Fruit fly (Drosophila melanogaster) whole organism, embryonic: ENCODE results near the gene Cpr64Ad.

Source experiments
- Blimp-1 ChIP-seq: fragments of 200-800 bp; sonication (Bioruptor generic); optimal IDR thresholded peaks from 3 replicates; lab custom pipeline; 2018; ENCODE audit warnings: missing biosample characterization, missing genetic modification characterization, mild to moderate bottlenecking, moderate library complexity, missing genetic modification reagents
- C15 ChIP-seq: fragments of 200-800 bp; sonication (Bioruptor generic); IDR thresholded peaks from 3 replicates; pipeline ENCODE4 v1.3.6; 2022; ENCODE audit warnings: missing biosample characterization, missing genetic modification characterization
- CG10654 ChIP-seq: fragments of 200-800 bp; sonication (Bioruptor generic); optimal IDR thresholded peaks from 2 replicates; lab custom pipeline; 2016; ENCODE audit warnings: missing biosample characterization, missing genetic modification characterization
- CG11093 ChIP-seq: fragments of 200-800 bp; sonication (Bioruptor generic); IDR thresholded peaks from 3 replicates; pipeline ENCODE4 v1.3.6; 2022; ENCODE audit warnings: missing biosample characterization, missing genetic modification characterization
- CG12071 ChIP-seq: fragments of 200-800 bp; sonication (Bioruptor generic); optimal IDR thresholded peaks from 3 replicates; lab custom pipeline; 2018; ENCODE audit warnings: missing biosample characterization, mild to moderate bottlenecking, missing genetic modification characterization
- CG12104 ChIP-seq: fragments of 200-800 bp; sonication (Bioruptor generic); optimal IDR thresholded peaks from 3 replicates; lab custom pipeline; 2016; ENCODE audit warnings: missing biosample characterization, missing genetic modification characterization
- CG12391 ChIP-seq: fragments of 200-800 bp; sonication (Bioruptor generic); optimal IDR thresholded peaks from 3 replicates; lab custom pipeline; 2018; ENCODE audit warnings: missing biosample characterization, mild to moderate bottlenecking, missing genetic modification characterization, moderate library complexity
- CG13296 ChIP-seq: fragments of 200-800 bp; sonication (Bioruptor generic); optimal IDR thresholded peaks from 3 replicates; lab custom pipeline; 2018; ENCODE audit warnings: missing biosample characterization, mild to moderate bottlenecking, missing genetic modification characterization
- CG13424 ChIP-seq: fragments of 200-800 bp; sonication (Bioruptor generic); optimal IDR thresholded peaks from 2 replicates; lab custom pipeline; 2019; ENCODE audit warnings: missing biosample characterization, mild to moderate bottlenecking, missing genetic modification characterization, moderate library complexity
- CG15514 ChIP-seq: fragments of 200-800 bp; sonication (Bioruptor generic); optimal IDR thresholded peaks from 3 replicates; lab custom pipeline; 2017; ENCODE audit warnings: missing biosample characterization, missing genetic modification characterization, mild to moderate bottlenecking, moderate library complexity, missing genetic modification reagents
- CG17385 ChIP-seq: fragments of 200-800 bp; sonication (Bioruptor generic); optimal IDR thresholded peaks from 3 replicates; lab custom pipeline; 2018; ENCODE audit warnings: missing biosample characterization, mild to moderate bottlenecking, missing genetic modification characterization
- CG17802 ChIP-seq: fragments of 200-800 bp; sonication (Bioruptor generic); optimal IDR thresholded peaks from 2 replicates; lab custom pipeline; 2018; ENCODE audit warnings: missing biosample characterization, mild to moderate bottlenecking, missing genetic modification characterization, moderate library complexity
- CG2129 ChIP-seq: fragments of 200-800 bp; sonication (Bioruptor generic); IDR thresholded peaks from 2 replicates; pipeline ENCODE4 v1.3.6; 2022; ENCODE audit warnings: missing biosample characterization, missing genetic modification characterization; ENCODE audit not compliant: partially characterized antibody
- CG31365 ChIP-seq: fragments of 200-800 bp; sonication (Bioruptor generic); optimal IDR thresholded peaks from 2 replicates; lab custom pipeline; 2018; ENCODE audit warnings: missing biosample characterization, mild to moderate bottlenecking, missing genetic modification characterization
- CG31388 ChIP-seq: fragments of 200-800 bp; sonication (Bioruptor generic); optimal IDR thresholded peaks from 2 replicates; lab custom pipeline; 2016; ENCODE audit warnings: missing biosample characterization, missing genetic modification characterization
- CG32767 ChIP-seq: fragments of 200-800 bp; sonication (Bioruptor generic); IDR thresholded peaks from 2 replicates; pipeline ENCODE4 v1.3.6; 2022; ENCODE audit warnings: missing biosample characterization, missing genetic modification characterization
- CG7357 ChIP-seq: fragments of 200-800 bp; sonication (Bioruptor generic); IDR thresholded peaks from 3 replicates; pipeline ENCODE4 v1.3.6; 2022; ENCODE audit warnings: missing biosample characterization, missing genetic modification characterization
- CG7372 ChIP-seq: fragments of 200-800 bp; sonication (Bioruptor generic); IDR thresholded peaks from 2 replicates; pipeline ENCODE4 v1.3.6; 2022; ENCODE audit warnings: missing biosample characterization, missing genetic modification characterization
- CG8765 ChIP-seq: fragments of 200-800 bp; sonication (Bioruptor generic); IDR thresholded peaks from 2 replicates; pipeline ENCODE4 v1.3.6; 2022; ENCODE audit warnings: missing biosample characterization, missing genetic modification characterization
- CkIIα-i1 ChIP-seq: fragments of 200-800 bp; sonication (Bioruptor generic); IDR thresholded peaks from 2 replicates; pipeline ENCODE4 v1.3.6; 2022; ENCODE audit warnings: missing biosample characterization, missing genetic modification characterization
- CoRest ChIP-seq: fragments of 200-800 bp; sonication (Bioruptor generic); optimal IDR thresholded peaks from 3 replicates; lab custom pipeline; 2018; ENCODE audit warnings: missing biosample characterization, mild to moderate bottlenecking, missing genetic modification characterization, moderate library complexity
- Dfd ChIP-seq, 2 experiments: fragments of >200 bp; optimal IDR thresholded peaks; 2 replicates each; lab custom pipeline; 2017; ENCODE audit warnings: missing biosample characterization in 2 of 2, missing genetic modification characterization in 2 of 2
- Dip2 ChIP-seq: fragments of 200-800 bp; sonication (Bioruptor generic); IDR thresholded peaks from 2 replicates; pipeline ENCODE4 v1.3.6; 2022; ENCODE audit warnings: missing biosample characterization, missing genetic modification characterization
- Elba2 ChIP-seq: fragments of 200-800 bp; sonication (Bioruptor generic); optimal IDR thresholded peaks from 3 replicates; lab custom pipeline; 2016; ENCODE audit warnings: missing biosample characterization, missing genetic modification characterization
- Ets65A ChIP-seq: fragments of 200-800 bp; sonication (Bioruptor generic); peaks from one replicate; lab custom pipeline; 2016; ENCODE audit warnings: missing biosample characterization, missing genetic modification characterization
- Gug ChIP-seq: fragments of 200-800 bp; sonication (Bioruptor generic); IDR thresholded peaks from 4 replicates; pipeline ENCODE4 v1.3.6; 2022; ENCODE audit warnings: missing biosample characterization, missing genetic modification characterization
- Hey ChIP-seq: fragments of 200-800 bp; sonication (Bioruptor generic); optimal IDR thresholded peaks from 3 replicates; lab custom pipeline; 2018; ENCODE audit warnings: missing biosample characterization, mild to moderate bottlenecking, missing genetic modification characterization
- Nf-YA ChIP-seq: fragments of 200-800 bp; sonication (Bioruptor generic); IDR thresholded peaks from 2 replicates; pipeline ENCODE4 v1.3.6; 2022; ENCODE audit warnings: missing biosample characterization, missing genetic modification characterization
- Nf-YC ChIP-seq: fragments of 200-800 bp; optimal IDR thresholded peaks from 3 replicates; lab custom pipeline; 2019; ENCODE audit warnings: missing biosample characterization, mild to moderate bottlenecking, missing genetic modification characterization, moderate library complexity
- NfI ChIP-seq: fragments of 200-800 bp; sonication (Bioruptor generic); optimal IDR thresholded peaks from 3 replicates; lab custom pipeline; 2018; ENCODE audit warnings: missing biosample characterization, mild to moderate bottlenecking, missing genetic modification characterization, moderate library complexity
- Oaz ChIP-seq: fragments of 200-800 bp; sonication (Bioruptor generic); IDR thresholded peaks from 2 replicates; pipeline ENCODE4 v1.3.6; 2022; ENCODE audit warnings: missing biosample characterization, missing genetic modification characterization
- Rfx ChIP-seq: fragments of 200-800 bp; sonication (Bioruptor generic); IDR thresholded peaks from 2 replicates; pipeline ENCODE4 v1.3.6; 2022; ENCODE audit warnings: missing biosample characterization, missing genetic modification characterization
- Spps ChIP-seq: fragments of 200-800 bp; sonication (Bioruptor generic); optimal IDR thresholded peaks from 2 replicates; lab custom pipeline; 2018; ENCODE audit warnings: missing biosample characterization, mild to moderate bottlenecking, missing genetic modification characterization
- Vsx1 ChIP-seq: fragments of 200-800 bp; sonication (Bioruptor generic); optimal IDR thresholded peaks from 2 replicates; lab custom pipeline; 2017; ENCODE audit warnings: missing biosample characterization, mild to moderate bottlenecking, missing genetic modification characterization, missing genetic modification reagents
- Xrp1 ChIP-seq: fragments of 200-800 bp; sonication (Bioruptor generic); IDR thresholded peaks from 2 replicates; pipeline ENCODE4 v1.3.6; 2022; ENCODE audit warnings: missing biosample characterization, missing genetic modification characterization
- crc ChIP-seq: fragments of 200-800 bp; sonication (Bioruptor generic); optimal IDR thresholded peaks from 2 replicates; lab custom pipeline; 2016; ENCODE audit warnings: missing biosample characterization, missing genetic modification characterization
- da ChIP-seq: fragments of 200-800 bp; sonication (Bioruptor generic); optimal IDR thresholded peaks from 2 replicates; lab custom pipeline; 2016; ENCODE audit warnings: missing biosample characterization, missing genetic modification characterization
- grau ChIP-seq: fragments of 200-800 bp; optimal IDR thresholded peaks from 3 replicates; lab custom pipeline; 2019; ENCODE audit warnings: missing biosample characterization, mild to moderate bottlenecking, missing genetic modification characterization, moderate library complexity
- hbn ChIP-seq: fragments of 200-800 bp; sonication (Bioruptor generic); IDR thresholded peaks from 2 replicates; pipeline ENCODE4 v1.3.6; 2022; ENCODE audit warnings: missing biosample characterization, missing genetic modification characterization; ENCODE audit not compliant: partially characterized antibody
- kni ChIP-seq: fragments of 200-800 bp; sonication (Bioruptor generic); optimal IDR thresholded peaks from 3 replicates; lab custom pipeline; 2017; ENCODE audit warnings: mild to moderate bottlenecking, missing biosample characterization, missing genetic modification reagents, missing genetic modification characterization
- nerfin-2 ChIP-seq: fragments of 200-800 bp; sonication (Bioruptor generic); IDR thresholded peaks from 2 replicates; pipeline ENCODE4 v1.3.6; 2022; ENCODE audit warnings: missing biosample characterization, missing genetic modification characterization; ENCODE audit not compliant: partially characterized antibody
- nom ChIP-seq: fragments of 200-800 bp; sonication (Bioruptor generic); optimal IDR thresholded peaks from 2 replicates; lab custom pipeline; 2017; ENCODE audit warnings: missing biosample characterization, missing genetic modification characterization, mild to moderate bottlenecking, moderate library complexity, missing genetic modification reagents
- oc ChIP-seq: fragments of 200-800 bp; sonication (Bioruptor generic); optimal IDR thresholded peaks from 2 replicates; lab custom pipeline; 2018; ENCODE audit warnings: missing biosample characterization, mild to moderate bottlenecking, missing genetic modification characterization, moderate library complexity
- slp2 ChIP-seq: fragments of 200-800 bp; sonication (Bioruptor generic); optimal IDR thresholded peaks from 2 replicates; lab custom pipeline; 2016; ENCODE audit warnings: missing biosample characterization, missing genetic modification characterization
- sna ChIP-seq: fragments of 200-800 bp; sonication (Bioruptor generic); IDR thresholded peaks from 2 replicates; pipeline ENCODE4 v1.3.6; 2022; ENCODE audit warnings: missing biosample characterization, missing genetic modification characterization; ENCODE audit not compliant: partially characterized antibody
- sob ChIP-seq: fragments of 200-800 bp; sonication (Bioruptor generic); IDR thresholded peaks from 2 replicates; pipeline ENCODE4 v1.3.6; 2022; ENCODE audit warnings: missing biosample characterization, missing genetic modification characterization
- stwl ChIP-seq: fragments of 200-800 bp; sonication (Bioruptor generic); optimal IDR thresholded peaks from 3 replicates; lab custom pipeline; 2018; ENCODE audit warnings: missing biosample characterization, mild to moderate bottlenecking, missing genetic modification characterization, moderate library complexity
- tio ChIP-seq: fragments of 200-800 bp; sonication (Bioruptor generic); optimal IDR thresholded peaks from 2 replicates; lab custom pipeline; 2017; ENCODE audit warnings: missing biosample characterization, missing genetic modification characterization, inconsistent platforms
- tna ChIP-seq: fragments of 200-800 bp; sonication (Bioruptor generic); IDR thresholded peaks from 2 replicates; pipeline ENCODE4 v1.3.6; 2022; ENCODE audit warnings: missing biosample characterization, missing genetic modification characterization; ENCODE audit not compliant: partially characterized antibody
- trem ChIP-seq: fragments of 200-800 bp; optimal IDR thresholded peaks from 3 replicates; lab custom pipeline; 2019; ENCODE audit warnings: missing biosample characterization, mild to moderate bottlenecking, missing genetic modification characterization, moderate library complexity
- usp ChIP-seq: fragments of >200 bp; optimal IDR thresholded peaks from 2 replicates; lab custom pipeline; 2017; ENCODE audit warnings: missing biosample characterization, missing genetic modification characterization

The Cpr64Ad gene

DNA sequence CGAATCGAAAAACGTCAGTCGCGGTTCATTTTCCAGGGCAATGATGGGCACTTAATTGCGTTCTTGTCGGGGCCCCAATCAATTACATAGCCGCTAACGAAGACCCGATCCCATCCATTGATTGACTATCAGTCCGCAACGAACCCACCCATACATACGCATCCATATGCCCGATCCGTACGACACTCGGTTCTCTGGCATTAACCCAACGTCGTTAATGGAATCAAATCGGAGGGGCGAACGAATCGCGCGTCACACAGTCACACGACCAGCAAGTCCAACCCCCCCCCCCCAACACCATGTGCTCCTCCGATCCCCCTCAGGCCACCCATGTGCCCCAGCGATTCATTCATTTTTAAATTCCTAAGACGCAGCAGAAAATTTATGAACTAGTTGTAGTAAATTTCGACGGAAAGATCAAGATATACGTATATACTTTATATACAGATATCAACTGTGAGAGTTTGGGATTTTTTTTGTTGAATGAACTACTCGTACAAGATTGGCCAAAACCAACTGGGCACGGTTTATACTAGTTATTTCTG, 6.1 kb downstream of the Cpr64Ad start (continued):
- TF ChIP-seq nom = peak; percentile 47
- no peak for TF ChIP-seq CG10654 (GFP tag; lab: Kevin White, UChicago)
- TF ChIP-seq Dip2 = no peak
- no peak for TF ChIP-seq CG7357
- TF ChIP-seq trem (tag; lab: Kevin White, UChicago) = no peak
- TF ChIP-seq CG11093 (GFP tag; lab: Robert Waterston, UW) = no peak
- no peak for TF ChIP-seq CG12104
- no peak for TF ChIP-seq Oaz (GFP tag; lab: Robert Waterston, UW)
- no peak for TF ChIP-seq CG7372 (GFP tag; lab: Robert Waterston, UW)
- TF ChIP-seq Gug (GFP tag; lab: Robert Waterston, UW) = peak; percentile 4; the same call in 2 of the 4 replicates
- TF ChIP-seq Dfd (GFP tag; optimal IDR thresholded peaks at IDR 0.05; lab: Kevin White, UChicago) = no peak
- no peak for TF ChIP-seq Elba2 (GFP tag; lab: Kevin White, UChicago)
- TF ChIP-seq Rfx = peak; percentile 42; the same call in 1 of the 2 replicates
- no peak for TF ChIP-seq hbn
- no peak for TF ChIP-seq crc (GFP tag; lab: Kevin White, UChicago)
- TF ChIP-seq Ets65A (GFP tag; lab: Kevin White, UChicago) = no peak
- no peak for TF ChIP-seq Xrp1 (GFP tag; lab: Robert Waterston, UW)
- no peak for TF ChIP-seq usp (GFP tag; lab: Kevin White, UChicago)
- TF ChIP-seq CG8765 = no peak
- TF ChIP-seq CG12391 (tag; lab: Kevin White, UChicago) = no peak
- no peak for TF ChIP-seq CG32767 (GFP tag; lab: Robert Waterston, UW)
- TF ChIP-seq sob = no peak
- peak; percentile 2 for TF ChIP-seq oc (tag; lab: Kevin White, UChicago)
- no peak for TF ChIP-seq sna (GFP tag; lab: Robert Waterston, UW)
- no peak for TF ChIP-seq stwl (tag; lab: Kevin White, UChicago)
- no peak for TF ChIP-seq CoRest (tag; lab: Kevin White, UChicago)
- 0 out of 2 replicates have a peak, but pooled peaks have one; percentile 7 for TF ChIP-seq tna
- TF ChIP-seq nerfin-2 (GFP tag; lab: Robert Waterston, UW) = no peak
- TF ChIP-seq Hey (tag; lab: Kevin White, UChicago) = peak; percentile 17
- no peak for TF ChIP-seq CkIIα-i1 (GFP tag; lab: Robert Waterston, UW)
- TF ChIP-seq CG13424 (tag; lab: Kevin White, UChicago) = no peak
- no peak for TF ChIP-seq Blimp-1
- TF ChIP-seq Nf-YA (GFP tag; lab: Robert Waterston, UW) = no peak
- TF ChIP-seq Spps (tag; lab: Kevin White, UChicago) = no peak
- TF ChIP-seq CG31365 (tag; lab: Kevin White, UChicago) = no peak
- TF ChIP-seq CG17385 (GFP tag; lab: Kevin White, UChicago) = no peak
- TF ChIP-seq grau = no peak
- peak; percentile 52 for TF ChIP-seq CG15514 (GFP tag; lab: Kevin White, UChicago)
- no peak for TF ChIP-seq CG12071
- peak; percentile 34 for TF ChIP-seq Nf-YC (tag; lab: Kevin White, UChicago)
- no peak for TF ChIP-seq CG31388 (GFP tag; lab: Kevin White, UChicago)
- TF ChIP-seq CG17802 = no peak
- TF ChIP-seq slp2 (GFP tag; lab: Kevin White, UChicago) = no peak
- no peak for TF ChIP-seq C15 (GFP tag; lab: Robert Waterston, UW)
- no peak for TF ChIP-seq tio
- TF ChIP-seq da (GFP tag; lab: Kevin White, UChicago) = no peak
- no peak for TF ChIP-seq CG2129
- TF ChIP-seq CG13296 (GFP tag; lab: Kevin White, UChicago) = no peak
- peak; percentile 13 for TF ChIP-seq kni (GFP tag; lab: Kevin White, UChicago)
- peak; percentile 34 for TF ChIP-seq NfI (GFP tag; lab: Kevin White, UChicago)
- no peak for TF ChIP-seq Vsx1 (GFP tag; lab: Kevin White, UChicago)
